Worm (Caenorhabditis elegans): ENCODE data around the gene sru-39.

sru-39 gene

DNA sequence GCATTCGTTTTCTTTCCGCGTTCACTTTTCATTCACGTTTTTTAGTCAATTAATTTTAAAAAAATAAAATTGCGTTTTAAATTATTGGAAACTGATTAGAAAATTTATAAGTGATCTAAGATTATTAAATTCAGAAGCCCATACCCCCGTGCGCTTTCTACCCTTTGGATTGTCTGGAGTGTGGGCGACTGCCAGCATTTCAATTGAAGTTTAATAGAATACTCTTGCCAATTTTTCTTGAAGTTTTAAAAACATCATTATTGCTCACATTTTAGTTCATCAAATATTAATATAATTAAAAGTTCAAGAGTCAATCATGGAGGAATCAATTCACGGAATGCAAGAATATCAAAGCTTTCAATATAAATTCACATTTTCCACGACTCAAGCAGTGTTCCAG, 38.1 kb downstream of the sru-39 start, which contains the start of gene sru-36:
Gene sru-36 (plus strand): TSS at position 301 of the 400 bp plus-strand sequence.
- TF ChIP-seq flt-1 (GFP tag; IDR thresholded peaks at IDR 0.05) (no peak), ceh-13 (GFP tag; optimal IDR thresholded peaks at IDR 0.05) (no peak), B0310.2 (tag; optimal IDR thresholded peaks at IDR 0.05) (no peak), scrt-1 (GFP tag; IDR thresholded peaks at IDR 0.05) (no peak)

DNA sequence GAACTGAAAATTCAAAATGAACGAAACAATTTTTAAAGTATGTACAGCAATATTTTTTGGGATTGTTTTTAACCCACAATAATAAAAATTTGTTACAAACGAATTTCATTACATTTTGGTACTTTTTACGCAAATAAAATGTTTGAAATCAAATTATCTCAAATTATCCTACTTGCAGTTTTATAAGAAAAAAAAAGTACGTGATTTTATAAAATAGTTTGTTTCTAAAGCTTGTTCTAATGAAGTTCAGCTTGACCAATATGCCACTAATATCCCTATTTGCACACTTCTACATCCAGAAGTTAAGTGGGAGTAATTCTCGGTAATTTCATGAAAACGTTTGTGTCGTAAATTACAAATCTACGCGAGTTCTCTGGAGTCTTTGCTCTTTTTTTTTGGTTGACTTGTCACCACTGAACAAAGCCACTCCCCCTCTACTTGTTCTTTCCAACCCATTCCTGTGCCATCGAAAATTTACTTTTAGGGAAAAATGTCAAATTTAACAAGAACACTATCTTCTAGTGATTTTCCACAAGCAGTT, 40.2 kb downstream of the sru-39 start, which contains the start of gene sru-8:
Gene sru-8 (plus strand): TSS at position 491 of the 541 bp plus-strand sequence.
- TF ChIP-seq hnd-1 (tag; optimal IDR thresholded peaks at IDR 0.05) (no peak), tbx-37 (GFP tag; conservative IDR thresholded peaks at IDR 0.05) (no peak), ama-1 (optimal IDR thresholded peaks at IDR 0.05) (no peak), F13C5.2 (tag; optimal IDR thresholded peaks at IDR 0.05) (no peak), hmbx-1 (tag; optimal IDR thresholded peaks at IDR 0.05) (no peak), ceh-36 (tag; optimal IDR thresholded peaks at IDR 0.05) (no peak), tra-4 (tag; optimal IDR thresholded peaks at IDR 0.05) (no peak), sea-1 (GFP tag; conservative IDR thresholded peaks at IDR 0.05) (no peak), aly-1 (tag; optimal IDR thresholded peaks at IDR 0.05) (no peak), pes-1 (GFP tag; IDR thresholded peaks at IDR 0.05) (no peak)

DNA sequence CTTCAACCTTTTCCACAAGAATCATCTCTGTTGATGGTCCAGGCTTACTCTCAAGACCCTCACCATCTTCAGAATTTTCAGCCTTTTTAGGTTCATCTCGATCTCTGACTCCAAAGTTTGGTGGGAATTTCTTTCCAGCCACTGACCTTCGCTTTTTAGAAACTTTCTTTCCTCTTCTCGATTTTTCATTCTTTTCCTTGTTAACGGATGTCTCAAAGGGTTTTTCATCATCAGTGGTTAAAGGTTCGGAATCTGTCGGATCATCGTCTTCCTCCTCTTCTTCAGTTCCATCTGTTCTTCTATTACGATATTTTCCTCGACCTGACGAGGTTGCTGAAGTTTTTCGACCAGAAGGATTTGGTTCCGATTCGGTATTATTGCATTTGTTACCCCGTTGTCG, 45.3 kb downstream of the sru-39 start:
- no peak for TF ChIP-seq hmbx-1 (tag; optimal IDR thresholded peaks at IDR 0.05)
- no peak for TF ChIP-seq hnd-1 (tag; optimal IDR thresholded peaks at IDR 0.05)
- no peak for TF ChIP-seq ceh-13 (GFP tag; optimal IDR thresholded peaks at IDR 0.05)
- TF ChIP-seq sea-1 (GFP tag; conservative IDR thresholded peaks at IDR 0.05) = no peak
- no peak for TF ChIP-seq tbx-11 (GFP tag; IDR thresholded peaks at IDR 0.05)
- no peak for TF ChIP-seq ceh-36 (tag; optimal IDR thresholded peaks at IDR 0.05)
- no peak for TF ChIP-seq aly-1 (tag; optimal IDR thresholded peaks at IDR 0.05)
- no peak for TF ChIP-seq pes-1 (GFP tag; IDR thresholded peaks at IDR 0.05)
- TF ChIP-seq B0310.2 (tag; optimal IDR thresholded peaks at IDR 0.05) = no peak
- TF ChIP-seq ama-1 (optimal IDR thresholded peaks at IDR 0.05) = no peak
- no peak for TF ChIP-seq ets-7 (tag; optimal IDR thresholded peaks at IDR 0.05)
- TF ChIP-seq tra-4 (tag; optimal IDR thresholded peaks at IDR 0.05) = no peak
- no peak for TF ChIP-seq hmg-4 (GFP tag; optimal IDR thresholded peaks at IDR 0.05)
- TF ChIP-seq tbx-37 (GFP tag; conservative IDR thresholded peaks at IDR 0.05) = no peak
- TF ChIP-seq scrt-1 (GFP tag; IDR thresholded peaks at IDR 0.05) = no peak
- TF ChIP-seq flt-1 (GFP tag; IDR thresholded peaks at IDR 0.05) = no peak
- TF ChIP-seq F13C5.2 (tag; optimal IDR thresholded peaks at IDR 0.05) = no peak

DNA sequence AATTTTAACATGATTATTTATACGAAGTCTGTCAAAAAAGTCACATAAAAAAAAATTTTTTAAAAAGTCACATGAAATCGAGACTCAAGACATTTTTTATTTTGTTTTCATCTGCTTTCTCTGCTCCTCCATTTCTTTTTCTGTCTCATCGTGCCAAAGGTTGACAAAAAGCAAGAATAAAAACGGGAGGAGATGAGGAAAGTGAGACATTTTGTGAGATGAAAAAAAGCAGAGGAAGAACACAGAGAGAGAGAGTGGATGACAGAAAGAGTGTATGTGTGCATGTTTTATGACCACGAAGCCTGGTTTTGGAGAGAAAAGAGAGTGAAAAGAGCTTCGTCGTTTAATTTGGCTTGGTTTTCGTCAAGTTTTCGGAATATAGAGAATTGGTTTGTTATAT, 50.5 kb downstream of the sru-39 start:
- TF ChIP-seq aly-1 (tag; optimal IDR thresholded peaks at IDR 0.05) (no peak), pes-1 (GFP tag; IDR thresholded peaks at IDR 0.05) (no peak), hmg-4 (GFP tag; optimal IDR thresholded peaks at IDR 0.05) (no peak), ama-1 (optimal IDR thresholded peaks at IDR 0.05) (no peak), hnd-1 (tag; optimal IDR thresholded peaks at IDR 0.05) (no peak), tbx-11 (GFP tag; IDR thresholded peaks at IDR 0.05) (no peak), ceh-13 (GFP tag; optimal IDR thresholded peaks at IDR 0.05) (no peak), ets-7 (tag; optimal IDR thresholded peaks at IDR 0.05) (no peak), tra-4 (tag; optimal IDR thresholded peaks at IDR 0.05) (no peak), hmbx-1 (tag; optimal IDR thresholded peaks at IDR 0.05) (no peak), scrt-1 (GFP tag; IDR thresholded peaks at IDR 0.05) (no peak), flt-1 (GFP tag; IDR thresholded peaks at IDR 0.05) (no peak), tbx-37 (GFP tag; conservative IDR thresholded peaks at IDR 0.05) (no peak), ceh-36 (tag; optimal IDR thresholded peaks at IDR 0.05) (no peak), B0310.2 (tag; optimal IDR thresholded peaks at IDR 0.05) (no peak), F13C5.2 (tag; optimal IDR thresholded peaks at IDR 0.05) (no peak), sea-1 (GFP tag; conservative IDR thresholded peaks at IDR 0.05) (no peak)
